Fruit fly (Drosophila melanogaster) whole organism, prepupa: Measurements from ENCODE around the gene KdelR.

ENCODE experiments used
- CG10631 ChIP-seq: fragments of 200-800 bp; sonication (Bioruptor generic); optimal IDR thresholded peaks from 2 replicates; lab custom pipeline; 2016; ENCODE audit warnings: missing biosample characterization, missing genetic modification characterization
- CG16779 ChIP-seq: fragments of 200-800 bp; sonication (Bioruptor generic); optimal IDR thresholded peaks from 3 replicates; lab custom pipeline; 2017; ENCODE audit warnings: missing biosample characterization, mild to moderate bottlenecking, missing genetic modification characterization
- Eip75B ChIP-seq: fragments of 200-800 bp; sonication (Bioruptor generic); optimal IDR thresholded peaks from 3 replicates; lab custom pipeline; 2016; ENCODE audit warnings: missing biosample characterization, missing genetic modification characterization
- OdsH ChIP-seq: fragments of 200-800 bp; sonication (Bioruptor generic); optimal IDR thresholded peaks from 3 replicates; lab custom pipeline; 2016; ENCODE audit warnings: missing biosample characterization, missing genetic modification characterization
- cyc ChIP-seq: fragments of 200-800 bp; sonication (Bioruptor generic); optimal IDR thresholded peaks from 3 replicates; lab custom pipeline; 2016; ENCODE audit warnings: missing biosample characterization, missing genetic modification characterization
- ss ChIP-seq, 2 experiments: fragments of 200-800 bp; sonication (Bioruptor generic); optimal IDR thresholded peaks; 2 replicates in 1 of 2; 3 replicates in 1 of 2; lab custom pipeline; 2017 to 2018; ENCODE audit warnings: mild to moderate bottlenecking in 2 of 2, missing biosample characterization in 2 of 2, missing genetic modification characterization in 2 of 2, moderate library complexity in 1 of 2

DNA sequence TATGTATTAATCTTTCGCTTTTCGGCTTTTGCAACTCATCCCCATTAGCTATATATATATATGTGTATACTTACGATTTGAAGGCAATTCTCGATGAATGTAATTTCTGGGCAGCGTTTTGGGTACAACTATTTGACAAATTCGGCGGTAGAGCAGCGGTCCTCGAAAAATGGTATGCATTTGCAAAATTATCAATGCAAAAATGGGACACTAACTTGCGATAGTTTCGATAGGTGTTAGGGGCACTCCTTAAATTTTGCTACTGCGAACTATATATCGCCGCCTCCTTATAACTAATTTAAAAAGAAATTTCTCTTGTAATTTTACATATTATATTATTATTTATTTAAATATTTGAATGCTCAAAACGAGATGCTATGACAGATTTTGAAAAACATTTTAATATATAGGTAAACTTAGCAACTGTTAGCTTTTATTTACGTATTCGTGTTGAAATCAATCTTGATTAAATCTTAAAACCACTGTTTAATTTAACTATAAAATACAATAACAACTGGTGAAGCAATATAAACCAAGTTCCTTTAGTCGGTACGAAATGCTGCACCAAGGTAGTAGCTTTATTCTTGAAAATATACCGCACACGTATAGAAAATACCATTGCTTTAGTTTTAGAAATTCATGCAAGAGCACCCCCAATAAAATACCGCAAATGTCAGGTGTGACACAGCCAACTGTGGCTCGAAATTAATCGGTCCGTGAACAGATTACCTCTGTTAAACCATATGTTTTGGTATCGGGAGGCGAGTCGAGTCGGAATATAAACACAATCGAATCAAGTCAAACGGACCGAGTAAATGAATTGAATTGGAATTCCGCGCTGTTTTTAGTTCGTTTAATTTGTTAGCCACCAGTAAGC lies 13.2 kb upstream of the KdelR start, which contains the start of the genes CG5355 and Klp31E:
- TF ChIP-seq CG16779 (tag; lab: Kevin White, UChicago) (no peak), OdsH (GFP tag; lab: Kevin White, UChicago) (peak; percentile 69), Eip75B (GFP tag; lab: Kevin White, UChicago) (no peak), ss (GFP tag; optimal IDR thresholded peaks at IDR 0.05; lab: Kevin White, UChicago) (no peak), CG10631 (peak; percentile 78), cyc (peak; percentile 47)
